Worm (Caenorhabditis elegans) whole organism, L2 larva: Measurements from ENCODE around the gene T05C12.15.

Experiments
- C34F6.9 ChIP-seq: fragments of 150-350 bp; optimal IDR thresholded peaks from 2 replicates; lab custom pipeline; 2014; ENCODE audit warnings: missing biosample characterization, missing genetic modification characterization
- F13H6.1 ChIP-seq: sonication (generic microtip); optimal IDR thresholded peaks from 2 replicates; lab custom pipeline; 2016; ENCODE audit warnings: missing genetic modification characterization, missing compliant biosample characterization
- R02D3.7 ChIP-seq: fragments of 150-350 bp; optimal IDR thresholded peaks from 2 replicates; lab custom pipeline; 2014; ENCODE audit warnings: missing biosample characterization, missing genetic modification characterization
- Y55F3AM.14 ChIP-seq: fragments of 200-800 bp; sonication (Bioruptor generic); optimal IDR thresholded peaks from 2 replicates; lab custom pipeline; 2018; ENCODE audit warnings: mild to moderate bottlenecking, missing genetic modification characterization, missing compliant biosample characterization
- aly-2 ChIP-seq: fragments of 150-350 bp; optimal IDR thresholded peaks from 2 replicates; lab custom pipeline; 2014; ENCODE audit warnings: missing biosample characterization, missing genetic modification characterization
- ama-1 ChIP-seq: fragments of 150-350 bp; optimal IDR thresholded peaks from 2 replicates; lab custom pipeline; 2018; ENCODE audit warnings: inconsistent platforms
- blmp-1 ChIP-seq: sonication (generic microtip); optimal IDR thresholded peaks from 2 replicates; lab custom pipeline; 2017; ENCODE audit warnings: missing genetic modification characterization, mild to moderate bottlenecking, missing compliant biosample characterization, antibody characterized with exemption, moderate library complexity; ENCODE audit not compliant: insufficient read depth
- ceh-16 ChIP-seq: fragments of 150-350 bp; optimal IDR thresholded peaks from 2 replicates; lab custom pipeline; 2014; ENCODE audit warnings: missing biosample characterization, missing genetic modification characterization
- ceh-82 ChIP-seq: fragments of 150-350 bp; optimal IDR thresholded peaks from 2 replicates; lab custom pipeline; 2014; ENCODE audit warnings: missing biosample characterization, missing genetic modification characterization
- crh-2 ChIP-seq: sonication (generic microtip); optimal IDR thresholded peaks from 2 replicates; lab custom pipeline; 2017; ENCODE audit warnings: missing biosample characterization, missing genetic modification characterization
- egl-27 ChIP-seq: sonication (generic microtip); optimal IDR thresholded peaks from 3 replicates; lab custom pipeline; 2017; ENCODE audit warnings: missing biosample characterization, missing genetic modification reagents, missing genetic modification characterization
- elt-3 ChIP-seq: sonication (generic microtip); optimal IDR thresholded peaks from 2 replicates; lab custom pipeline; 2017; ENCODE audit warnings: missing biosample characterization, missing genetic modification characterization
- fos-1 ChIP-seq: fragments of 150-350 bp; optimal IDR thresholded peaks from 2 replicates; lab custom pipeline; 2014; ENCODE audit warnings: missing biosample characterization, missing genetic modification characterization
- gmeb-1 ChIP-seq: fragments of 150-350 bp; optimal IDR thresholded peaks from 2 replicates; lab custom pipeline; 2014; ENCODE audit warnings: missing biosample characterization, missing genetic modification characterization
- lin-11 ChIP-seq: fragments of 150-350 bp; sonication (generic microtip); optimal IDR thresholded peaks from 2 replicates; lab custom pipeline; 2014; ENCODE audit warnings: missing biosample characterization, missing genetic modification characterization, inconsistent platforms, mixed read lengths
- lin-13 ChIP-seq: fragments of 150-350 bp; optimal IDR thresholded peaks from 2 replicates; lab custom pipeline; 2014; ENCODE audit warnings: missing biosample characterization, missing genetic modification reagents, missing genetic modification characterization
- lsy-2 ChIP-seq, 2 experiments: fragments of 150-350 bp in 1 of 2; sonication (generic microtip) in 1 of 2; optimal IDR thresholded peaks; 2 replicates each; lab custom pipeline; 2014 to 2017; ENCODE audit warnings: missing biosample characterization in 2 of 2, missing genetic modification characterization in 2 of 2
- mab-5 ChIP-seq: fragments of 150-350 bp; optimal IDR thresholded peaks from 2 replicates; lab custom pipeline; 2014; ENCODE audit warnings: missing biosample characterization, missing genetic modification characterization
- mbf-1 ChIP-seq: sonication (generic microtip); optimal IDR thresholded peaks from 2 replicates; lab custom pipeline; 2017; ENCODE audit warnings: missing biosample characterization, missing genetic modification characterization
- mdl-1 ChIP-seq, 2 experiments: fragments of 150-350 bp in 1 of 2; sonication (generic microtip) in 1 of 2; optimal IDR thresholded peaks; 2 replicates each; lab custom pipeline; 2017; ENCODE audit warnings: missing biosample characterization in 2 of 2, missing genetic modification characterization in 2 of 2
- nhr-11 ChIP-seq: fragments of 150-350 bp; optimal IDR thresholded peaks from 2 replicates; lab custom pipeline; 2014; ENCODE audit warnings: missing biosample characterization, missing genetic modification characterization
- nhr-12 ChIP-seq: fragments of 150-350 bp; optimal IDR thresholded peaks from 2 replicates; lab custom pipeline; 2014; ENCODE audit warnings: missing biosample characterization, missing genetic modification characterization
- nhr-129 ChIP-seq: fragments of 150-350 bp; optimal IDR thresholded peaks from 2 replicates; lab custom pipeline; 2014; ENCODE audit warnings: missing biosample characterization, missing genetic modification characterization
- nhr-21 ChIP-seq: fragments of 150-350 bp; optimal IDR thresholded peaks from 2 replicates; lab custom pipeline; 2014; ENCODE audit warnings: missing biosample characterization, missing genetic modification characterization
- nhr-23 ChIP-seq: fragments of 150-350 bp; optimal IDR thresholded peaks from 2 replicates; lab custom pipeline; 2014; ENCODE audit warnings: missing biosample characterization, missing genetic modification reagents, missing genetic modification characterization
- nhr-237 ChIP-seq: fragments of 150-350 bp; optimal IDR thresholded peaks from 2 replicates; lab custom pipeline; 2014; ENCODE audit warnings: missing biosample characterization, missing genetic modification characterization
- nhr-25 ChIP-seq: fragments of 150-350 bp; sonication (generic microtip); optimal IDR thresholded peaks from 3 replicates; lab custom pipeline; 2014; ENCODE audit warnings: missing biosample characterization, missing genetic modification characterization
- nhr-6 ChIP-seq: fragments of 150-350 bp; optimal IDR thresholded peaks from 2 replicates; lab custom pipeline; 2014; ENCODE audit warnings: missing biosample characterization, missing genetic modification characterization
- nhr-77 ChIP-seq: fragments of 150-350 bp; optimal IDR thresholded peaks from 2 replicates; lab custom pipeline; 2014; ENCODE audit warnings: missing biosample characterization, missing genetic modification characterization
- peb-1 ChIP-seq: fragments of 150-350 bp; optimal IDR thresholded peaks from 2 replicates; lab custom pipeline; 2014; ENCODE audit warnings: missing biosample characterization, missing genetic modification characterization
- sem-4 ChIP-seq: fragments of 150-350 bp; optimal IDR thresholded peaks from 2 replicates; lab custom pipeline; 2014; ENCODE audit warnings: missing biosample characterization, missing genetic modification reagents, missing genetic modification characterization
- skn-1 ChIP-seq: sonication (generic microtip); optimal IDR thresholded peaks from 2 replicates; lab custom pipeline; 2017; ENCODE audit warnings: missing biosample characterization, missing genetic modification characterization
- sma-3 ChIP-seq: sonication (generic microtip); optimal IDR thresholded peaks from 2 replicates; lab custom pipeline; 2016; ENCODE audit warnings: missing genetic modification reagents, missing genetic modification characterization, missing compliant biosample characterization
- sma-9 ChIP-seq, 2 experiments: fragments of 150-350 bp in 1 of 2; sonication (generic microtip) in 1 of 2; optimal IDR thresholded peaks; 2 replicates each; lab custom pipeline; 2014 to 2016; ENCODE audit warnings: missing genetic modification characterization in 2 of 2, mild to moderate bottlenecking in 1 of 2, missing biosample characterization in 1 of 2, missing compliant biosample characterization in 1 of 2, missing genetic modification reagents in 1 of 2, moderate library complexity in 1 of 2
- snpc-4 ChIP-seq: fragments of 150-350 bp; optimal IDR thresholded peaks from 2 replicates; lab custom pipeline; 2014; ENCODE audit warnings: missing biosample characterization, missing genetic modification characterization
- unc-39 ChIP-seq: fragments of 150-350 bp; optimal IDR thresholded peaks from 2 replicates; lab custom pipeline; 2014; ENCODE audit warnings: missing biosample characterization, missing genetic modification characterization
- unc-55 ChIP-seq: fragments of 150-350 bp; sonication (generic microtip); optimal IDR thresholded peaks from 3 replicates; lab custom pipeline; 2014; ENCODE audit warnings: missing biosample characterization, missing genetic modification reagents, missing genetic modification characterization
- zag-1 ChIP-seq: fragments of 150-350 bp; optimal IDR thresholded peaks from 2 replicates; lab custom pipeline; 2014; ENCODE audit warnings: missing biosample characterization, missing genetic modification characterization
- ztf-1 ChIP-seq: fragments of 200-800 bp; sonication (Bioruptor generic); conservative IDR thresholded peaks from 2 replicates; pipeline ENCODE4 v1.3.6; 2022; ENCODE audit warnings: missing genetic modification characterization, missing compliant biosample characterization
- ztf-11 ChIP-seq: sonication (generic microtip); optimal IDR thresholded peaks from 2 replicates; lab custom pipeline; 2017; ENCODE audit warnings: missing biosample characterization, missing genetic modification characterization
- ztf-4 ChIP-seq: fragments of 150-350 bp; optimal IDR thresholded peaks from 2 replicates; lab custom pipeline; 2014; ENCODE audit warnings: missing biosample characterization, missing genetic modification characterization

T05C12.15 gene

DNA sequence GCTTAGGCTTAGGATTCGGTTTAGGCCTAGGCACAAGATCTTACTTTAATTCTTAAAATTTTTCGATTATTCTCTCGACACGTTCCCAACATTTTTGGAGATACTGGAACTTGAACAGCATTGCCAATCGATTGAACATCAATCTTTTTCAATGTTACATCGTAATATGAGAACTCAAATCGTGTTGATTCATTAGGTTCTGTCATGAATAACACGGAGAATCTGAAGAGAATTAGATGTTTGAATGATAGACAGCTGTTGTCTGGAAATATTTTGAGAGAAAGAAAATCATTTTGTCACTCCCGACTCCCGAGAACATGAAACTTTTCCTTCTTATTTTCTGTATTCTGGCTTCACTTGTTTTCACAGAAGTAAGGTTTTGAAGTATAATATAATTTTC, at the start of gene T05C12.15:
T05C12.15 (plus strand) TSS at position 301 of the 400 bp plus-strand sequence.
- no peak for TF ChIP-seq lin-11 (tag; lab: Kevin White, UChicago)
- no peak for TF ChIP-seq sem-4 (tag; lab: Kevin White, UChicago)
- no peak for TF ChIP-seq ztf-1
- no peak for TF ChIP-seq R02D3.7 (tag; lab: Kevin White, UChicago)
- no peak for TF ChIP-seq nhr-21 (tag; lab: Kevin White, UChicago)
- no peak for TF ChIP-seq C34F6.9 (tag; lab: Kevin White, UChicago)
- TF ChIP-seq gmeb-1 (tag; lab: Kevin White, UChicago) = no peak
- no peak for TF ChIP-seq nhr-23
- TF ChIP-seq skn-1 = no peak
- no peak for TF ChIP-seq ztf-11 (tag; lab: Kevin White, UChicago)
- no peak for TF ChIP-seq aly-2 (tag; lab: Kevin White, UChicago)
- no peak for TF ChIP-seq unc-39 (tag; lab: Kevin White, UChicago)
- no peak for TF ChIP-seq snpc-4
- TF ChIP-seq fos-1 (tag; lab: Kevin White, UChicago) = no peak
- TF ChIP-seq elt-3 (tag; lab: Kevin White, UChicago) = no peak
- TF ChIP-seq peb-1 (tag; lab: Kevin White, UChicago) = no peak
- no peak for TF ChIP-seq mab-5 (tag; lab: Kevin White, UChicago)
- TF ChIP-seq egl-27 (tag; lab: Kevin White, UChicago) = no peak
- TF ChIP-seq zag-1 (tag; lab: Kevin White, UChicago) = no peak
- no peak for TF ChIP-seq nhr-77 (tag; lab: Kevin White, UChicago)
- TF ChIP-seq, all 48 proteins: peak for 0

ce11 chrII:8124867-8125266, 44.5 kb upstream of the T05C12.15 start, which contains the start of gene ire-1:
TSS of gene ire-1 (minus strand) at chrII:8124910.
- peak; percentile 94 for TF ChIP-seq unc-55
- no peak for TF ChIP-seq aly-2 (tag; lab: Kevin White, UChicago)
- no peak for TF ChIP-seq nhr-12 (tag; lab: Kevin White, UChicago)
- peak; percentile 47 for TF ChIP-seq lin-13 (GFP tag; lab: Kevin White, UChicago)
- no peak for TF ChIP-seq peb-1 (tag; lab: Kevin White, UChicago)
- TF ChIP-seq C34F6.9 (tag; lab: Kevin White, UChicago) = peak; percentile 71
- TF ChIP-seq snpc-4 = peak; percentile 40
- peak; percentile 64 for TF ChIP-seq fos-1 (tag; lab: Kevin White, UChicago)
- TF ChIP-seq gmeb-1 (tag; lab: Kevin White, UChicago) = peak; percentile 49
- no peak for TF ChIP-seq ztf-1
- TF ChIP-seq F13H6.1 (tag; lab: Kevin White, UChicago) = peak; percentile 32
- no peak for TF ChIP-seq zag-1 (tag; lab: Kevin White, UChicago)
- peak; percentile 84 for TF ChIP-seq crh-2 (tag; lab: Kevin White, UChicago)
- TF ChIP-seq nhr-129 = peak; percentile 76
- peak; percentile 49 for TF ChIP-seq sma-9 (GFP tag; optimal IDR thresholded peaks at IDR 0.05; lab: Kevin White, UChicago)
- no peak for TF ChIP-seq sma-9 (tag; optimal IDR thresholded peaks at IDR 0.05; lab: Kevin White, UChicago)
- TF ChIP-seq lsy-2 (tag; optimal IDR thresholded peaks at IDR 0.05; lab: Kevin White, UChicago) = peak; percentile 93 to 99
- TF ChIP-seq lin-11 (tag; lab: Kevin White, UChicago) = peak; percentile 69
- TF ChIP-seq blmp-1 (tag; lab: Kevin White, UChicago) = peak; percentile 9

ce11 chrII:8125439-8125838, 43.9 kb upstream of the T05C12.15 start:
- peak; percentile 1 for TF ChIP-seq nhr-129
- TF ChIP-seq nhr-6 (tag; lab: Kevin White, UChicago) = no peak
- TF ChIP-seq blmp-1 (tag; lab: Kevin White, UChicago) = peak; percentile 2
- no peak for TF ChIP-seq aly-2 (tag; lab: Kevin White, UChicago)
- TF ChIP-seq sma-9 (GFP tag; optimal IDR thresholded peaks at IDR 0.05; lab: Kevin White, UChicago) = peak; percentile 8
- TF ChIP-seq sma-9 (tag; optimal IDR thresholded peaks at IDR 0.05; lab: Kevin White, UChicago) = no peak
- TF ChIP-seq, all 48 proteins: peak for 3

ce11 chrII:8126132-8126531, 43.3 kb upstream of the T05C12.15 start:
- peak; percentile 22 for TF ChIP-seq nhr-25 (tag; lab: Kevin White, UChicago)
- peak; percentile 28 for TF ChIP-seq mab-5 (tag; lab: Kevin White, UChicago)
- peak in 1 of 2 experiments; percentile 69 for TF ChIP-seq lsy-2 (tag; optimal IDR thresholded peaks at IDR 0.05; lab: Kevin White, UChicago)
- TF ChIP-seq unc-39 (tag; lab: Kevin White, UChicago) = no peak
- peak; percentile 89 for TF ChIP-seq crh-2 (tag; lab: Kevin White, UChicago)
- no peak for TF ChIP-seq nhr-77 (tag; lab: Kevin White, UChicago)
- TF ChIP-seq mbf-1 (tag; lab: Kevin White, UChicago) = no peak
- TF ChIP-seq lin-13 (GFP tag; lab: Kevin White, UChicago) = peak; percentile 18
- TF ChIP-seq nhr-129 = peak; percentile 45
- TF ChIP-seq fos-1 (tag; lab: Kevin White, UChicago) = peak; percentile 70
- TF ChIP-seq ztf-4 (tag; lab: Kevin White, UChicago) = no peak
- TF ChIP-seq blmp-1 (tag; lab: Kevin White, UChicago) = no peak
- peak; percentile 6 for TF ChIP-seq Y55F3AM.14 (GFP tag; lab: Kevin White, UChicago)
- TF ChIP-seq lin-11 (tag; lab: Kevin White, UChicago) = peak; percentile 26
- no peak for TF ChIP-seq ceh-82
- TF ChIP-seq sem-4 (tag; lab: Kevin White, UChicago) = peak; percentile 66
- no peak for TF ChIP-seq sma-3 (GFP tag; lab: Kevin White, UChicago)
- no peak for TF ChIP-seq skn-1
- no peak for TF ChIP-seq ceh-16 (tag; lab: Kevin White, UChicago)
- TF ChIP-seq C34F6.9 (tag; lab: Kevin White, UChicago) = peak; percentile 55
- peak; percentile 39 to 54 for TF ChIP-seq mdl-1 (tag; optimal IDR thresholded peaks at IDR 0.05; lab: Kevin White, UChicago)
- TF ChIP-seq nhr-21 (tag; lab: Kevin White, UChicago) = peak; percentile 8
- TF ChIP-seq snpc-4 = no peak
- no peak for TF ChIP-seq ztf-1
- peak; percentile 55 for TF ChIP-seq zag-1 (tag; lab: Kevin White, UChicago)
- no peak for TF ChIP-seq ama-1 (lab: Kevin White, UChicago)
- TF ChIP-seq nhr-11 (tag; lab: Kevin White, UChicago) = no peak
- peak; percentile 36 for TF ChIP-seq sma-9 (GFP tag; optimal IDR thresholded peaks at IDR 0.05; lab: Kevin White, UChicago)
- no peak for TF ChIP-seq sma-9 (tag; optimal IDR thresholded peaks at IDR 0.05; lab: Kevin White, UChicago)
- no peak for TF ChIP-seq nhr-6 (tag; lab: Kevin White, UChicago)
- no peak for TF ChIP-seq R02D3.7 (tag; lab: Kevin White, UChicago)
- no peak for TF ChIP-seq nhr-237
- peak; percentile 70 for TF ChIP-seq unc-55
